Worm (Caenorhabditis elegans) whole organism, early embryonic: ENCODE measurements around the gene fbxb-88.

Source experiments
- F13C5.2 ChIP-seq: sonication (generic microtip); optimal IDR thresholded peaks from 2 replicates; lab custom pipeline; 2017; ENCODE audit warnings: mild to moderate bottlenecking, missing genetic modification characterization, inconsistent platforms, missing compliant biosample characterization
- ama-1 ChIP-seq: fragments of 150-350 bp; optimal IDR thresholded peaks from 2 replicates; lab custom pipeline; 2014
- ceh-13 ChIP-seq: fragments of 200-800 bp; sonication (Bioruptor generic); optimal IDR thresholded peaks from 2 replicates; lab custom pipeline; 2018; ENCODE audit warnings: mild to moderate bottlenecking, missing genetic modification characterization, missing compliant biosample characterization
- hnd-1 ChIP-seq: sonication (generic microtip); optimal IDR thresholded peaks from 2 replicates; lab custom pipeline; 2016; ENCODE audit warnings: missing genetic modification characterization, missing compliant biosample characterization
- pes-1 ChIP-seq: fragments of 200-800 bp; sonication (Bioruptor generic); IDR thresholded peaks from 2 replicates; pipeline ENCODE4 v1.3.6; 2022; ENCODE audit warnings: missing genetic modification reagents, missing genetic modification characterization, missing compliant biosample characterization
- scrt-1 ChIP-seq: fragments of 200-800 bp; sonication (Bioruptor generic); IDR thresholded peaks from 2 replicates; pipeline ENCODE4 v1.3.6; 2022; ENCODE audit warnings: missing genetic modification characterization, missing compliant biosample characterization
- tbx-37 ChIP-seq: fragments of 200-800 bp; sonication (Bioruptor generic); conservative IDR thresholded peaks from 2 replicates; pipeline ENCODE4 v1.3.6; 2022; ENCODE audit warnings: missing genetic modification reagents, missing genetic modification characterization, missing compliant biosample characterization

DNA sequence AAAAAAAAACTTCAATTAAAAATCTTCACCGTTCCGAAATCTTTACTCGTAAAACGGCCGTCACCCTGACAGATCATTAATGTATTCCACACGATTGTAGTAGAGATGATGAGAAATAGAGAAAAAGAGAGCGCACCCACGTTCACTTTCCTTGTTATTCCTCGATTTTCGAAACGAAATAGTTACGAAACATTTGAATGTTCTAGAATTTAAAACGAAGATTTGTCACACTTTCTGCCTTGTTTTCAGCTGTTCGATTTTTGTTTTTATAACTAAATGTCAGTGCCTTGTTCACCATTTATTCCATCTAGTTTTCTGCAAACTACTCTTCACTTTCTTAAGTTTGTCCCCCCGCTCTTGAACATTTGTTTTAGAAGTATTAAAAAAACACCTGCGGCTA is 27.1 kb upstream of the fbxb-88 start:
- no peak for TF ChIP-seq ama-1 (lab: Kevin White, UChicago)
- no peak for TF ChIP-seq hnd-1 (tag; lab: Kevin White, UChicago)
- TF ChIP-seq F13C5.2 (tag; lab: Kevin White, UChicago) = no peak
- no peak for TF ChIP-seq scrt-1
- no peak for TF ChIP-seq ceh-13 (GFP tag; lab: Kevin White, UChicago)
- no peak for TF ChIP-seq tbx-37
- TF ChIP-seq pes-1 = no peak
